Fruit fly (Drosophila melanogaster): ENCODE data around the gene CG6216.

The CG6216 gene

dm6 chr3L:11120419-11120958 lies 30.1 kb downstream of the CG6216 start, which contains the start of the genes FoxK and mRpL2:
Gene FoxK (minus strand): TSS chr3L:11120783.
Gene mRpL2 (plus strand): TSS chr3L:11120847.
- TF ChIP-seq CG8478 (optimal IDR thresholded peaks at IDR 0.05) (no peak), CTCF (optimal IDR thresholded peaks at IDR 0.05) (peak; percentile 44 to 51)

dm6 chr3L:11119901-11120418 lies 30.6 kb downstream of the CG6216 start:
- TF ChIP-seq CTCF (optimal IDR thresholded peaks at IDR 0.05) (no peak), CG8478 (optimal IDR thresholded peaks at IDR 0.05) (no peak)

DNA sequence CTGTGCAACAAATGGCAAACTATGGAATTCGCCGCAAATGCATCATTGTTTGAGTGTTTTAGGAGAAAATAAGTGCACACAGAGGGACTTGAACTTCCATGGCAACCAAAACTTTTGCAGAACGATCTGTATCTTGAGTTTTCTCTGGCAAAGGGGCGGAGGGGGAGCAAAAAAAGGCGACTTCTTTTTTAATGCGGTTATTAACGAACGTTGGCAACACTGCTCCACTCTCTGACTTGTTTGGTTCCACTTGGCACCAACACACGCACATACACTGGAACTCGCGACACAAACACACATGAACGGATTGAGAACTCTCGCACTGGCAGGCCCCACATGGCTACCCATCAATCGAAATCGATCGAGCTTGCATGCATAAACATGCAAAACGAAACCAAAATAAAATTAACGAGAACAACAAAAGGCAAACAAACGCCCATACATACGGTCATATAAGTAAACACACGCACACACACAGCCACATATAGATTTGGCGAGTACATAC lies 31.1 kb downstream of the CG6216 start:
- TF ChIP-seq CG8478 (optimal IDR thresholded peaks at IDR 0.05) (no peak), CTCF (optimal IDR thresholded peaks at IDR 0.05) (no peak)

dm6 chr3L:11118627-11119395 lies 31.8 kb downstream of the CG6216 start:
- TF ChIP-seq CTCF (optimal IDR thresholded peaks at IDR 0.05) (no peak), CG8478 (optimal IDR thresholded peaks at IDR 0.05) (no peak)

DNA sequence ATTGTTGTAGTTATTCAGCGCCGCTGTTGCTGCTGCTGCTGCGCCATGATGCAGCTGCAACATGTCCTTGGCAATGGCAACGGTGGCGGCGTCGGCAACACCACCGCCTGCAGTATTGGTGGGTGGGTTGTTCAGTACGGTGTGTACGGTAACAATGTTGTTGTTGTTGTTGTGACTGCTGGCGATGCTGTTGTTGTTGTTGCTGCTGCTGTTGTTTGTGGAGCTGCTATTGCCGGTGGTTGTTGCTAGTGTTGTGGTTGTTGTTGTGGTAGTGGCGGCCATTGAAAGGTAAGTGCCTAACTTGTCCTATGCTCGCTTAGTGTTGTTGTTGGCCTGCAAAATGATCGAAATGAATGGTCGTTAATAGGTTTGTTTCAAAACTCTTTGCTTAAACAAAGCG lies 32.9 kb downstream of the CG6216 start:
- TF ChIP-seq CTCF (optimal IDR thresholded peaks at IDR 0.05) (no peak), CG8478 (optimal IDR thresholded peaks at IDR 0.05) (no peak)

dm6 chr3L:11113198-11114197 lies 37.1 kb downstream of the CG6216 start, which contains the start of gene Sod1:
Gene Sod1 (minus strand): TSS chr3L:11113740.
- no peak for TF ChIP-seq CTCF (optimal IDR thresholded peaks at IDR 0.05)
- TF ChIP-seq CG8478 (optimal IDR thresholded peaks at IDR 0.05) = no peak

DNA sequence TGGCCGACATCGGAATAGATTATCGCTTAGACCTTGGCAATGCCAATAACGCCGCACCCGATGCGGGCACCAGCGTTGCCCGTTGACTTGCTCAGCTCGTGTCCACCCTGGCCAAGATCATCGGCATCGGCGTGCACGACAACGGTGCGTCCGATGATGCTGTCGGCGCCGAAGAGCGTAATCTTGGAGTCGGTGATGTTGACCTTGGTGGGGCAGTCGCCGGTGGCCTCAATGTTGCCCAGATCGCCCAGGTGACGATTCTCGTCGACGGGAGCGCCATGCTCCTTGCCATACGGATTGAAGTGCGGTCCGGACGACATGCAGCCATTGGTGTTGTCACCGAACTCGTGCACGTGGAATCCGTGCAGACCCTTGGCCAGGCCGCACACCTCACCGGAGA lies 38.2 kb downstream of the CG6216 start:
- TF ChIP-seq CTCF (optimal IDR thresholded peaks at IDR 0.05) = no peak
- TF ChIP-seq CG8478 (optimal IDR thresholded peaks at IDR 0.05) = no peak

- TF ChIP-seq CG8478 (optimal IDR thresholded peaks at IDR 0.05) = no peak
- TF ChIP-seq CTCF (optimal IDR thresholded peaks at IDR 0.05) = no peak
Measured at dm6 chr3L:11109454-11109853, 41.1 kb downstream of the CG6216 start, which contains the start of the genes CG34012 and emei. Gene CG34012 (minus strand): TSS chr3L:11109505. Gene emei (plus strand): TSS chr3L:11109690.

DNA sequence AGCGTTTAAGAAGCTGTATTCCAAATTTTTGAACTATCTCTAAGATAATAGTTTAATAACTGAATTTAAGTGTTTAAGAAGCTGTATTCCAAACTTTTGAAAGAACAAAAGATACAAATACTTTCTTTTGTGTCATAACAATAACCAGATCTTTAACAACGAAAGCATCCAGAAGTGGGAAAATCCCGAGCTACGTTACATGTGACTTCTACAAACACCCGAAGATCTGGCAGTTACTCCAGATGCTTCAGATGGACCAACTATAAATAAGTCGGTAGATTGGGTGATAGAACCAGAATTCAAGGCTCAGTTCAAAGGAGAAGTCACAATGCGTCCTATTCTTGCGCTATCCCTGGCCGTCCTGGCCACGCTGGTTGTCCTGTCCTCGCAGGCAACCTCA lies 42.6 kb downstream of the CG6216 start, which contains the start of gene CG12522:
Gene CG12522 (plus strand): TSS at position 301 of the 400 bp plus-strand sequence.
- no peak for TF ChIP-seq CTCF (optimal IDR thresholded peaks at IDR 0.05)
- TF ChIP-seq CG8478 (optimal IDR thresholded peaks at IDR 0.05) = no peak

dm6 chr3L:11107432-11107831 lies 43.2 kb downstream of the CG6216 start, which contains the start of gene CG32073:
Gene CG32073 (minus strand): TSS chr3L:11107582.
- TF ChIP-seq CTCF (optimal IDR thresholded peaks at IDR 0.05) (no peak), CG8478 (optimal IDR thresholded peaks at IDR 0.05) (no peak)

- TF ChIP-seq CG8478 (optimal IDR thresholded peaks at IDR 0.05) (no peak), CTCF (optimal IDR thresholded peaks at IDR 0.05) (no peak)
Measured at dm6 chr3L:11103773-11104172, 46.8 kb downstream of the CG6216 start, which contains the start of gene CG32071. Gene CG32071 (minus strand): TSS chr3L:11103873.

dm6 chr3L:11102930-11103329 lies 47.7 kb downstream of the CG6216 start, which contains the start of gene Elo68alpha:
Gene Elo68alpha (minus strand): TSS chr3L:11103030.
- TF ChIP-seq CTCF (optimal IDR thresholded peaks at IDR 0.05) (no peak), CG8478 (optimal IDR thresholded peaks at IDR 0.05) (no peak)

DNA sequence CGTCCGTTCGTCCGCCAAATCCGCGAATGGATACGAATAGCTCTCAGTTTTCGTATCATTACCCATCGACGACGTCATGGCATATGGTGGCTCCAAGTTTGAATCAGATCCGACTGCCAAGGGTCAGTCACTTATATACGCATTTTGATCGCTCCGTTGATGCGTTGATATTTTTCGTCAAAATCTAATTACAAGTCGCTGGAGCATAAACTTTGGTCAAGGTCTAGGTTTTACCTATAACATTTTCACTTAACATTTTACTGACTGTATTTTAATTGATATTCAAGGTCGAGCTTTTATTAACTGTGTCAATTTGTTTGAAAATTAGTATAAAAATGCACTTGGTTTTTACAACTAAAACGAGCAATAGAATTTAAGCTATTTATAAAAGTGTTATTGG lies 49.0 kb downstream of the CG6216 start, which contains the start of gene Elo68beta:
Gene Elo68beta (minus strand): TSS at position 101 of the 400 bp plus-strand sequence.
- TF ChIP-seq CTCF (optimal IDR thresholded peaks at IDR 0.05) = no peak
- no peak for TF ChIP-seq CG8478 (optimal IDR thresholded peaks at IDR 0.05)

Data from S2 (cell line).